Worm (Caenorhabditis elegans) whole organism, mixed stage, embryonic: Measurements from ENCODE around the gene F45E4.6.

Experiments used
- bed-3 ChIP-seq: fragments of 200-800 bp; sonication (Bioruptor generic); optimal IDR thresholded peaks from 3 replicates; lab custom pipeline; 2018; ENCODE audit warnings: mild to moderate bottlenecking, missing genetic modification characterization, moderate library complexity, missing compliant biosample characterization
- elt-1 ChIP-seq: sonication (generic microtip); optimal IDR thresholded peaks from 2 replicates; lab custom pipeline; 2017; ENCODE audit warnings: missing genetic modification characterization, mild to moderate bottlenecking, missing compliant biosample characterization, antibody characterized with exemption, moderate library complexity, borderline replicate concordance; ENCODE audit not compliant: insufficient read depth
- ham-2 ChIP-seq: fragments of 200-800 bp; sonication (Bioruptor generic); optimal IDR thresholded peaks from 2 replicates; lab custom pipeline; 2018; ENCODE audit warnings: mild to moderate bottlenecking, missing genetic modification characterization, missing compliant biosample characterization
- lin-13 ChIP-seq: fragments of 150-350 bp; optimal IDR thresholded peaks from 2 replicates; lab custom pipeline; 2014; ENCODE audit warnings: missing biosample characterization, missing genetic modification characterization
- lsy-2 ChIP-seq: fragments of 150-350 bp; optimal IDR thresholded peaks from 2 replicates; lab custom pipeline; 2014; ENCODE audit warnings: missing biosample characterization, missing genetic modification characterization
- nhr-12 ChIP-seq: fragments of 150-350 bp; optimal IDR thresholded peaks from 2 replicates; lab custom pipeline; 2014; ENCODE audit warnings: missing biosample characterization, missing genetic modification characterization
- nhr-237 ChIP-seq: fragments of 150-350 bp; optimal IDR thresholded peaks from 2 replicates; lab custom pipeline; 2014; ENCODE audit warnings: missing biosample characterization, missing genetic modification characterization
- nhr-28 ChIP-seq: fragments of 150-350 bp; optimal IDR thresholded peaks from 2 replicates; lab custom pipeline; 2014; ENCODE audit warnings: missing biosample characterization, missing genetic modification characterization
- unc-62 ChIP-seq: fragments of 150-350 bp; optimal IDR thresholded peaks from 2 replicates; lab custom pipeline; 2014; ENCODE audit warnings: missing biosample characterization, missing genetic modification reagents, missing genetic modification characterization
- ztf-11 ChIP-seq: fragments of 150-350 bp; optimal IDR thresholded peaks from 2 replicates; lab custom pipeline; 2014; ENCODE audit warnings: missing biosample characterization, missing genetic modification characterization

- TF ChIP-seq nhr-28 (tag; lab: Kevin White, UChicago) = no peak
- no peak for TF ChIP-seq ztf-11 (tag; lab: Kevin White, UChicago)
- TF ChIP-seq elt-1 (tag; lab: Kevin White, UChicago) = no peak
- TF ChIP-seq bed-3 (GFP tag; lab: Kevin White, UChicago) = no peak
- no peak for TF ChIP-seq ham-2 (GFP tag; lab: Kevin White, UChicago)
- no peak for TF ChIP-seq lin-13 (tag; lab: Kevin White, UChicago)
- TF ChIP-seq lsy-2 (tag; lab: Kevin White, UChicago) = no peak
- no peak for TF ChIP-seq nhr-12 (tag; lab: Kevin White, UChicago)
- TF ChIP-seq unc-62 (GFP tag; lab: Kevin White, UChicago) = no peak
- TF ChIP-seq nhr-237 (tag; lab: Kevin White, UChicago) = no peak
Measured at ce11 chrIV:7642971-7643370, 10.6 kb upstream of the F45E4.6 start, which contains the start of gene nlp-20.
